Worm (Caenorhabditis elegans): ENCODE results near the gene Y53G8B.2.

The Y53G8B.2 gene

ce11 chrIII:3070026-3070573, 33.7 kb downstream of the Y53G8B.2 start, which contains the start of gene H06I04.3:
Gene H06I04.3 (plus strand): TSS chrIII:3070523.
- TF ChIP-seq F13C5.2 (tag; optimal IDR thresholded peaks at IDR 0.05) (peak; percentile 35), hmbx-1 (tag; optimal IDR thresholded peaks at IDR 0.05) (no peak)

ce11 chrIII:3069101-3069500, 34.7 kb downstream of the Y53G8B.2 start:
- TF ChIP-seq sea-1 (GFP tag; conservative IDR thresholded peaks at IDR 0.05) (no peak), aly-1 (tag; optimal IDR thresholded peaks at IDR 0.05) (no peak), tbx-11 (GFP tag; IDR thresholded peaks at IDR 0.05) (no peak)

ce11 chrIII:3067909-3068455, 35.8 kb downstream of the Y53G8B.2 start, which contains the start of gene ubl-1:
Gene ubl-1 (plus strand): TSS chrIII:3068310.
- no peak for TF ChIP-seq tra-4 (tag; optimal IDR thresholded peaks at IDR 0.05)
- no peak for TF ChIP-seq ceh-13 (GFP tag; optimal IDR thresholded peaks at IDR 0.05)
- TF ChIP-seq hnd-1 (tag; optimal IDR thresholded peaks at IDR 0.05) = no peak
- TF ChIP-seq ama-1 (optimal IDR thresholded peaks at IDR 0.05) = no peak
- peak; percentile 31 for TF ChIP-seq F13C5.2 (tag; optimal IDR thresholded peaks at IDR 0.05)
- TF ChIP-seq tbx-11 (GFP tag; IDR thresholded peaks at IDR 0.05) = no peak

- TF ChIP-seq scrt-1 (GFP tag; IDR thresholded peaks at IDR 0.05) (no peak), aly-1 (tag; optimal IDR thresholded peaks at IDR 0.05) (no peak), sea-1 (GFP tag; conservative IDR thresholded peaks at IDR 0.05) (no peak), ceh-36 (tag; optimal IDR thresholded peaks at IDR 0.05) (no peak), hmg-4 (GFP tag; optimal IDR thresholded peaks at IDR 0.05) (no peak), tbx-37 (GFP tag; conservative IDR thresholded peaks at IDR 0.05) (no peak), ets-7 (tag; optimal IDR thresholded peaks at IDR 0.05) (no peak), ama-1 (optimal IDR thresholded peaks at IDR 0.05) (no peak), hmbx-1 (tag; optimal IDR thresholded peaks at IDR 0.05) (no peak), B0310.2 (tag; optimal IDR thresholded peaks at IDR 0.05) (no peak), flt-1 (GFP tag; IDR thresholded peaks at IDR 0.05) (no peak)
Observed at ce11 chrIII:3066769-3067168, 37.0 kb downstream of the Y53G8B.2 start.

- TF ChIP-seq B0310.2 (tag; optimal IDR thresholded peaks at IDR 0.05) (no peak), hmg-4 (GFP tag; optimal IDR thresholded peaks at IDR 0.05) (no peak), F13C5.2 (tag; optimal IDR thresholded peaks at IDR 0.05) (no peak), pes-1 (GFP tag; IDR thresholded peaks at IDR 0.05) (no peak), scrt-1 (GFP tag; IDR thresholded peaks at IDR 0.05) (no peak), aly-1 (tag; optimal IDR thresholded peaks at IDR 0.05) (no peak), ceh-13 (GFP tag; optimal IDR thresholded peaks at IDR 0.05) (no peak), hnd-1 (tag; optimal IDR thresholded peaks at IDR 0.05) (no peak), flt-1 (GFP tag; IDR thresholded peaks at IDR 0.05) (no peak), sea-1 (GFP tag; conservative IDR thresholded peaks at IDR 0.05) (no peak), ets-7 (tag; optimal IDR thresholded peaks at IDR 0.05) (no peak), ceh-36 (tag; optimal IDR thresholded peaks at IDR 0.05) (no peak), tbx-37 (GFP tag; conservative IDR thresholded peaks at IDR 0.05) (no peak), tra-4 (tag; optimal IDR thresholded peaks at IDR 0.05) (no peak), tbx-11 (GFP tag; IDR thresholded peaks at IDR 0.05) (no peak), ama-1 (optimal IDR thresholded peaks at IDR 0.05) (no peak), hmbx-1 (tag; optimal IDR thresholded peaks at IDR 0.05) (no peak)
Observed at ce11 chrIII:3065876-3066509, 37.8 kb downstream of the Y53G8B.2 start.

- TF ChIP-seq ceh-36 (tag; optimal IDR thresholded peaks at IDR 0.05) = no peak
Observed at ce11 chrIII:3064566-3064965, 39.2 kb downstream of the Y53G8B.2 start.

- no peak for TF ChIP-seq aly-1 (tag; optimal IDR thresholded peaks at IDR 0.05)
- TF ChIP-seq flt-1 (GFP tag; IDR thresholded peaks at IDR 0.05) = no peak
- TF ChIP-seq ceh-36 (tag; optimal IDR thresholded peaks at IDR 0.05) = no peak
- no peak for TF ChIP-seq tbx-37 (GFP tag; conservative IDR thresholded peaks at IDR 0.05)
- TF ChIP-seq hmbx-1 (tag; optimal IDR thresholded peaks at IDR 0.05) = no peak
- no peak for TF ChIP-seq B0310.2 (tag; optimal IDR thresholded peaks at IDR 0.05)
- TF ChIP-seq hmg-4 (GFP tag; optimal IDR thresholded peaks at IDR 0.05) = no peak
- no peak for TF ChIP-seq scrt-1 (GFP tag; IDR thresholded peaks at IDR 0.05)
- no peak for TF ChIP-seq pes-1 (GFP tag; IDR thresholded peaks at IDR 0.05)
- TF ChIP-seq hnd-1 (tag; optimal IDR thresholded peaks at IDR 0.05) = no peak
- TF ChIP-seq ceh-13 (GFP tag; optimal IDR thresholded peaks at IDR 0.05) = no peak
- TF ChIP-seq tra-4 (tag; optimal IDR thresholded peaks at IDR 0.05) = no peak
- no peak for TF ChIP-seq ets-7 (tag; optimal IDR thresholded peaks at IDR 0.05)
Observed at ce11 chrIII:3063999-3064398, 39.8 kb downstream of the Y53G8B.2 start, which contains the start of gene H06I04.6. Gene H06I04.6 (minus strand): TSS chrIII:3064343.

ce11 chrIII:3063565-3063964, 40.2 kb downstream of the Y53G8B.2 start:
- no peak for TF ChIP-seq tbx-37 (GFP tag; conservative IDR thresholded peaks at IDR 0.05)
- TF ChIP-seq ceh-13 (GFP tag; optimal IDR thresholded peaks at IDR 0.05) = no peak
- TF ChIP-seq ceh-36 (tag; optimal IDR thresholded peaks at IDR 0.05) = no peak
- no peak for TF ChIP-seq flt-1 (GFP tag; IDR thresholded peaks at IDR 0.05)
- TF ChIP-seq aly-1 (tag; optimal IDR thresholded peaks at IDR 0.05) = no peak
- no peak for TF ChIP-seq sea-1 (GFP tag; conservative IDR thresholded peaks at IDR 0.05)
- no peak for TF ChIP-seq pes-1 (GFP tag; IDR thresholded peaks at IDR 0.05)
- no peak for TF ChIP-seq tbx-11 (GFP tag; IDR thresholded peaks at IDR 0.05)
- no peak for TF ChIP-seq ama-1 (optimal IDR thresholded peaks at IDR 0.05)
- no peak for TF ChIP-seq hmg-4 (GFP tag; optimal IDR thresholded peaks at IDR 0.05)
- TF ChIP-seq hnd-1 (tag; optimal IDR thresholded peaks at IDR 0.05) = no peak

Measured in whole organism, early embryonic.